Worm (Caenorhabditis elegans) whole organism, late embryonic: ENCODE measurements around the gene col-153.

ENCODE experiments used
- C08G9.2 ChIP-seq: sonication (generic microtip); optimal IDR thresholded peaks from 2 replicates; lab custom pipeline; 2016; ENCODE audit warnings: mild to moderate bottlenecking, missing genetic modification characterization, moderate library complexity, missing compliant biosample characterization
- C38D4.7 ChIP-seq: fragments of 200-800 bp; sonication (Bioruptor generic); optimal IDR thresholded peaks from 2 replicates; lab custom pipeline; 2018; ENCODE audit warnings: mild to moderate bottlenecking, missing genetic modification characterization, moderate library complexity, missing compliant biosample characterization
- F13H6.1 ChIP-seq: sonication (generic microtip); optimal IDR thresholded peaks from 2 replicates; lab custom pipeline; 2016; ENCODE audit warnings: missing genetic modification characterization, missing compliant biosample characterization
- T23F11.4 ChIP-seq: fragments of 200-800 bp; sonication (Bioruptor generic); optimal IDR thresholded peaks from 2 replicates; lab custom pipeline; 2018; ENCODE audit warnings: mild to moderate bottlenecking, missing genetic modification characterization, missing compliant biosample characterization
- Y22D7AL.16 ChIP-seq: sonication (generic microtip); optimal IDR thresholded peaks from 2 replicates; lab custom pipeline; 2016; ENCODE audit warnings: missing genetic modification characterization, missing compliant biosample characterization
- ahr-1 ChIP-seq: sonication (generic microtip); optimal IDR thresholded peaks from 2 replicates; lab custom pipeline; 2016; ENCODE audit warnings: missing genetic modification characterization, missing compliant biosample characterization
- ceh-14 ChIP-seq: sonication (generic microtip); optimal IDR thresholded peaks from 2 replicates; lab custom pipeline; 2016; ENCODE audit warnings: missing genotype, missing genetic modification characterization, missing compliant biosample characterization
- ceh-19 ChIP-seq: fragments of 200-800 bp; sonication (Bioruptor generic); optimal IDR thresholded peaks from 2 replicates; lab custom pipeline; 2018; ENCODE audit warnings: mild to moderate bottlenecking, missing genetic modification characterization, missing compliant biosample characterization
- ceh-24 ChIP-seq: sonication (generic microtip); optimal IDR thresholded peaks from 2 replicates; lab custom pipeline; 2016; ENCODE audit warnings: mild to moderate bottlenecking, missing genetic modification characterization, missing compliant biosample characterization
- ceh-30 ChIP-seq: fragments of 150-350 bp; optimal IDR thresholded peaks from 2 replicates; lab custom pipeline; 2014; ENCODE audit warnings: missing biosample characterization, missing genetic modification characterization
- ceh-31 ChIP-seq: sonication (generic microtip); optimal IDR thresholded peaks from 2 replicates; lab custom pipeline; 2016; ENCODE audit warnings: missing genetic modification characterization, missing compliant biosample characterization
- ceh-34 ChIP-seq: sonication (generic microtip); optimal IDR thresholded peaks from 2 replicates; lab custom pipeline; 2016; ENCODE audit warnings: mild to moderate bottlenecking, missing genetic modification characterization, missing compliant biosample characterization
- ceh-48 ChIP-seq: sonication (generic microtip); optimal IDR thresholded peaks from 2 replicates; lab custom pipeline; 2016; ENCODE audit warnings: missing genetic modification characterization, inconsistent platforms, missing compliant biosample characterization
- ceh-6 ChIP-seq: fragments of 200-800 bp; sonication (Bioruptor generic); optimal IDR thresholded peaks from 2 replicates; lab custom pipeline; 2018; ENCODE audit warnings: mild to moderate bottlenecking, missing genetic modification characterization, missing compliant biosample characterization
- ceh-9 ChIP-seq: sonication (generic microtip); optimal IDR thresholded peaks from 2 replicates; lab custom pipeline; 2016; ENCODE audit warnings: mild to moderate bottlenecking, missing genetic modification characterization, inconsistent platforms, missing compliant biosample characterization
- che-1 ChIP-seq: sonication (generic microtip); optimal IDR thresholded peaks from 2 replicates; lab custom pipeline; 2016; ENCODE audit warnings: mild to moderate bottlenecking, missing genetic modification characterization, missing compliant biosample characterization
- dmd-4 ChIP-seq: sonication (generic microtip); optimal IDR thresholded peaks from 2 replicates; lab custom pipeline; 2016; ENCODE audit warnings: borderline replicate concordance, missing genetic modification characterization, missing compliant biosample characterization
- dve-1 ChIP-seq: sonication (generic microtip); optimal IDR thresholded peaks from 2 replicates; lab custom pipeline; 2017; ENCODE audit warnings: antibody characterized with exemption, mild to moderate bottlenecking, missing genetic modification characterization, missing compliant biosample characterization
- elt-4 ChIP-seq: sonication (generic microtip); optimal IDR thresholded peaks from 2 replicates; lab custom pipeline; 2016; ENCODE audit warnings: missing genetic modification characterization, missing compliant biosample characterization
- eyg-1 ChIP-seq: sonication (generic microtip); optimal IDR thresholded peaks from 2 replicates; lab custom pipeline; 2016; ENCODE audit warnings: missing genotype, missing genetic modification characterization, missing compliant biosample characterization
- fax-1 ChIP-seq: sonication (generic microtip); optimal IDR thresholded peaks from 2 replicates; lab custom pipeline; 2016; ENCODE audit warnings: missing genotype, missing genetic modification characterization, missing compliant biosample characterization
- fkh-10 ChIP-seq: fragments of 150-350 bp; optimal IDR thresholded peaks from 2 replicates; lab custom pipeline; 2014; ENCODE audit warnings: missing biosample characterization, missing genetic modification reagents, missing genetic modification characterization
- fkh-6 ChIP-seq: sonication (generic microtip); optimal IDR thresholded peaks from 2 replicates; lab custom pipeline; 2016; ENCODE audit warnings: missing genetic modification characterization, missing compliant biosample characterization
- gmeb-2 ChIP-seq: sonication (generic microtip); optimal IDR thresholded peaks from 2 replicates; lab custom pipeline; 2016; ENCODE audit warnings: missing genetic modification characterization, inconsistent platforms, missing compliant biosample characterization
- hlh-30 ChIP-seq: sonication (generic microtip); optimal IDR thresholded peaks from 2 replicates; lab custom pipeline; 2017; ENCODE audit warnings: antibody characterized with exemption, missing genetic modification characterization, missing compliant biosample characterization; ENCODE audit not compliant: insufficient read depth
- hlh-6 ChIP-seq: sonication (generic microtip); optimal IDR thresholded peaks from 2 replicates; lab custom pipeline; 2016; ENCODE audit warnings: missing genotype, missing genetic modification characterization, missing compliant biosample characterization
- hlh-8 ChIP-seq: sonication (generic microtip); optimal IDR thresholded peaks from 2 replicates; lab custom pipeline; 2016; ENCODE audit warnings: missing genotype, missing genetic modification characterization, missing compliant biosample characterization
- lim-6 ChIP-seq: sonication (generic microtip); optimal IDR thresholded peaks from 2 replicates; lab custom pipeline; 2016; ENCODE audit warnings: missing genetic modification characterization, missing compliant biosample characterization
- lin-11 ChIP-seq: fragments of 200-800 bp; sonication (Bioruptor generic); optimal IDR thresholded peaks from 2 replicates; lab custom pipeline; 2018; ENCODE audit warnings: mild to moderate bottlenecking, missing genetic modification characterization, missing compliant biosample characterization
- nfya-1 ChIP-seq: sonication (generic microtip); optimal IDR thresholded peaks from 2 replicates; lab custom pipeline; 2017; ENCODE audit warnings: missing genetic modification characterization, mild to moderate bottlenecking, missing compliant biosample characterization, antibody characterized with exemption, moderate library complexity
- nhr-232 ChIP-seq: sonication (generic microtip); optimal IDR thresholded peaks from 2 replicates; lab custom pipeline; 2016; ENCODE audit warnings: missing genetic modification characterization, missing compliant biosample characterization
- npax-4 ChIP-seq: sonication (generic microtip); optimal IDR thresholded peaks from 2 replicates; lab custom pipeline; 2016; ENCODE audit warnings: missing genetic modification characterization, missing compliant biosample characterization
- pat-9 ChIP-seq: fragments of 200-800 bp; sonication (Bioruptor generic); optimal IDR thresholded peaks from 2 replicates; lab custom pipeline; 2018; ENCODE audit warnings: mild to moderate bottlenecking, missing genetic modification characterization, moderate library complexity, missing compliant biosample characterization
- rnt-1 ChIP-seq: sonication (generic microtip); optimal IDR thresholded peaks from 2 replicates; lab custom pipeline; 2016; ENCODE audit warnings: missing genetic modification characterization, missing compliant biosample characterization
- sdc-2 ChIP-seq: sonication (generic microtip); optimal IDR thresholded peaks from 2 replicates; lab custom pipeline; 2016; ENCODE audit warnings: missing genotype, missing genetic modification characterization, missing compliant biosample characterization
- sox-2 ChIP-seq: fragments of 200-800 bp; sonication (Bioruptor generic); IDR thresholded peaks from 2 replicates; pipeline ENCODE4 v1.3.6; 2022; ENCODE audit warnings: missing genetic modification reagents, missing genetic modification characterization, missing compliant biosample characterization
- syd-9 ChIP-seq: sonication (generic microtip); optimal IDR thresholded peaks from 2 replicates; lab custom pipeline; 2016; ENCODE audit warnings: mild to moderate bottlenecking, missing genetic modification characterization, moderate library complexity, missing compliant biosample characterization
- tbx-7 ChIP-seq: sonication (generic microtip); optimal IDR thresholded peaks from 2 replicates; lab custom pipeline; 2016; ENCODE audit warnings: missing genotype, missing genetic modification characterization, missing compliant biosample characterization
- ttx-3 ChIP-seq: sonication (generic microtip); optimal IDR thresholded peaks from 2 replicates; lab custom pipeline; 2016; ENCODE audit warnings: missing genetic modification reagents, missing genetic modification characterization, missing compliant biosample characterization
- unc-3 ChIP-seq, 2 experiments: fragments of 200-800 bp in 1 of 2; sonication (Bioruptor generic) in 1 of 2; sonication (generic microtip) in 1 of 2; conservative IDR thresholded peaks in 1 of 2; optimal IDR thresholded peaks in 1 of 2; 2 replicates each; pipeline versions ENCODE4 v1.3.6 to Lab custom; 2016 to 2022; ENCODE audit warnings: missing compliant biosample characterization in 2 of 2, missing genetic modification characterization in 2 of 2, missing genetic modification reagents in 1 of 2
- unc-55 ChIP-seq: sonication (generic microtip); optimal IDR thresholded peaks from 2 replicates; lab custom pipeline; 2017; ENCODE audit warnings: missing biosample characterization, missing genetic modification reagents, missing genetic modification characterization
- unc-86 ChIP-seq: sonication (generic microtip); optimal IDR thresholded peaks from 2 replicates; lab custom pipeline; 2016; ENCODE audit warnings: missing genetic modification characterization, missing compliant biosample characterization
- zip-5 ChIP-seq: sonication (generic microtip); optimal IDR thresholded peaks from 2 replicates; lab custom pipeline; 2016; ENCODE audit warnings: missing genetic modification characterization, missing compliant biosample characterization
- ztf-16 ChIP-seq: sonication (generic microtip); optimal IDR thresholded peaks from 2 replicates; lab custom pipeline; 2017; ENCODE audit warnings: missing genetic modification characterization, missing compliant biosample characterization

col-153 gene

DNA sequence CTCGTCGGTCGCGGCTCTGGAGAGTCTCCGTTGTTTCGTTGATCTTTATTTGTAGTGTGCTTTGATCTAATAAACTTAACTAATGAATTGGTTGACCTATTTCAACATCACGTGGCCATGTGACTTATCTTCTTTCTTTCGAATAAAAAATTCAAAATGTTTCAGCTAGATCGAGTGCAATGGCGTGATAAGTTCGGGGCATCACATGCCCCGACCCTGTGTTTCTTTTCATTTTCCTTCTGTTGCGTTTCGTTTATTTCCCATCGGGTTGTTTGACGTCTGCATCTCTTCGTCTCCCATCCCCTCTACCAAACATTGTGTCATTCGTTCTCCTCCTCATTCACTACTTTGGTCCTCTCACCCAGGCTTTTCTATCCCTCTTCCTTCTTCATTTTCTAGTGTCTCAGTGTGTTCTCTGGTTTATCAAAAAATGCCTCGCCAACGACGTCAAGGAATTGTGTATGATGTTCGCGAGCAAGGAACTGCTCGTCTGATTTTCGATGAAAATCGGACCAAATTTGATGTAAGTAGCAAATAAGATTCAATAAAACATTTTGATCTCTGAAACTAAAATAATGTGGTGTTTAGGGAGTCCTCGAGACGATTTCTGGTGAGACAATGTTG lies 2.2 kb downstream of the col-153 start, which contains the start of gene F17C11.4 (continued):
- TF ChIP-seq fkh-10 (GFP tag; lab: Kevin White, UChicago) (no peak), C08G9.2 (tag; lab: Kevin White, UChicago) (peak; percentile 8), eyg-1 (tag; lab: Kevin White, UChicago) (no peak), sox-2 (GFP tag; lab: Robert Waterston, UW) (no peak), unc-55 (GFP tag; lab: Kevin White, UChicago) (peak; percentile 5), pat-9 (tag; lab: Kevin White, UChicago) (no peak), ceh-24 (no peak), zip-5 (tag; lab: Kevin White, UChicago) (no peak), tbx-7 (no peak), hlh-30 (tag; lab: Kevin White, UChicago) (peak; percentile 51), C38D4.7 (GFP tag; lab: Kevin White, UChicago) (no peak), ceh-14 (tag; lab: Kevin White, UChicago) (no peak), che-1 (tag; lab: Kevin White, UChicago) (no peak), elt-4 (no peak), lin-11 (tag; lab: Kevin White, UChicago) (no peak), unc-3 (GFP tag; conservative IDR thresholded peaks at IDR 0.05; lab: Robert Waterston, UW) (no peak), unc-3 (tag; optimal IDR thresholded peaks at IDR 0.05; lab: Kevin White, UChicago) (no peak), T23F11.4 (GFP tag; lab: Kevin White, UChicago) (no peak), ceh-31 (tag; lab: Kevin White, UChicago) (peak; percentile 27), hlh-6 (no peak), syd-9 (tag; lab: Kevin White, UChicago) (no peak), F13H6.1 (no peak), Y22D7AL.16 (tag; lab: Kevin White, UChicago) (no peak), dmd-4 (tag; lab: Kevin White, UChicago) (no peak), npax-4 (no peak), gmeb-2 (no peak), lim-6 (tag; lab: Kevin White, UChicago) (no peak), ceh-48 (no peak), fkh-6 (tag; lab: Kevin White, UChicago) (no peak), hlh-8 (tag; lab: Kevin White, UChicago) (no peak), sdc-2 (tag; lab: Kevin White, UChicago) (no peak), ceh-9 (tag; lab: Kevin White, UChicago) (no peak), fax-1 (tag; lab: Kevin White, UChicago) (no peak), rnt-1 (tag; lab: Kevin White, UChicago) (peak; percentile 9)

DNA sequence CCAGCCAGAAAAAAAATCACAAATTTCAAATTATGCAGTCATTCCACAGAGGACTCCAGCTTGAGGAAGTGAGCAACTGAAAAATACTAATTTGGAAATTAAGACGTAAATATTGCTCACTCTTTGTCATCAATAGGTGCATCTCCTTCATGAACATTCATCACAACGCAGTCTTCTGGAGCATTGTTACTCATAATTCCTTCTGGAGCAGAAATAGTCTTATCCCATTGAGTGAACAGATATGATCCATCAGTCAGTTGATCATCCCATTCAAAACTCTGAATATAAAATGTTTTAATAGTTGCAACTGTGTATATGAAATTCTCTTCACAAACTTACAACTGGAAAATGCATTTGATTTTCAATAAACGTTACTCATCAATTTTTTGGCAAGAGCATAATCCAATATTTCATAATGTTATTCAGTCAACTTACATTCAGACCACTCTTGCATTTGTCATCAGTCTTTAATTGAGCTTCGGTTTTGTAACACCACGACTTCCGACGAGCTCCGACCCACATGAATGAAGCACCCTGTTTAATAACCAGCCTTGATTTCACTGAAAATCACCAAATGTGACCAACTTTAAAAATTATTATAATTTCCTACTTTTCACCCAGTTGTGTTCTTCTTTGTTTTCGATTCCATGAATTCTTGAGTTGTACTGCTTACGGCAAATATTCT lies 4.0 kb downstream of the col-153 start:
- no peak for TF ChIP-seq T23F11.4 (GFP tag; lab: Kevin White, UChicago)
- TF ChIP-seq ceh-30 (tag; lab: Kevin White, UChicago) = no peak
- TF ChIP-seq ztf-16 (tag; lab: Kevin White, UChicago) = no peak
- no peak for TF ChIP-seq sdc-2 (tag; lab: Kevin White, UChicago)
- no peak for TF ChIP-seq ceh-19 (GFP tag; lab: Kevin White, UChicago)
- no peak for TF ChIP-seq ceh-31 (tag; lab: Kevin White, UChicago)
- TF ChIP-seq fkh-10 (GFP tag; lab: Kevin White, UChicago) = no peak
- no peak for TF ChIP-seq eyg-1 (tag; lab: Kevin White, UChicago)
- TF ChIP-seq ttx-3 = no peak
- TF ChIP-seq nfya-1 = no peak
- no peak for TF ChIP-seq hlh-6
- TF ChIP-seq nhr-232 = no peak
- TF ChIP-seq unc-86 = no peak
- TF ChIP-seq ahr-1 (tag; lab: Kevin White, UChicago) = no peak
- no peak for TF ChIP-seq dve-1 (tag; lab: Kevin White, UChicago)
- TF ChIP-seq ceh-34 (tag; lab: Kevin White, UChicago) = no peak
- TF ChIP-seq ceh-6 (GFP tag; lab: Kevin White, UChicago) = no peak
- TF ChIP-seq Y22D7AL.16 (tag; lab: Kevin White, UChicago) = no peak
- no peak for TF ChIP-seq che-1 (tag; lab: Kevin White, UChicago)
